Worm (Caenorhabditis elegans) whole organism, L4/young adult: Measurements from ENCODE around the gene ogdh-2.

ENCODE experiments used
- W03F9.2 ChIP-seq: fragments of 150-350 bp; optimal IDR thresholded peaks from 2 replicates; lab custom pipeline; 2014; ENCODE audit warnings: missing biosample characterization, missing genetic modification characterization
- dao-5 ChIP-seq: sonication (generic microtip); optimal IDR thresholded peaks from 2 replicates; lab custom pipeline; 2016; ENCODE audit warnings: missing genotype, missing genetic modification characterization, moderate library complexity, missing compliant biosample characterization
- him-1 ChIP-seq: sonication (generic microtip); optimal IDR thresholded peaks from 2 replicates; lab custom pipeline; 2016; ENCODE audit warnings: missing genotype, missing genetic modification reagents, missing genetic modification characterization, missing compliant biosample characterization

- TF ChIP-seq dao-5 (tag; lab: Kevin White, UChicago) (no peak), him-1 (no peak), W03F9.2 (tag; lab: Kevin White, UChicago) (no peak)
Observed at ce11 chrV:12245777-12246452, 51.6 kb downstream of the ogdh-2 start.
